Fruit fly (Drosophila melanogaster): Measurements from ENCODE around the gene CG17298.
A peak's percentile ranks its signal among the peaks of the same experiment; 100 is the strongest.

CG17298 gene

dm6 chr3R:21273427-21274038 lies 9.5 kb upstream of the CG17298 start, which contains the start of gene CG3308 (continued):
- TF ChIP-seq chif (GFP tag; optimal IDR thresholded peaks at IDR 0.05): no peak
- TF ChIP-seq inv (GFP tag; IDR thresholded peaks at IDR 0.05; ENCODE audit: partially characterized antibody): peak; percentile 70
- TF ChIP-seq rib (GFP tag; IDR thresholded peaks at IDR 0.05): no peak
- TF ChIP-seq CG7786 (GFP tag; optimal IDR thresholded peaks at IDR 0.05): peak; percentile 2
- TF ChIP-seq Six4 (GFP tag; optimal IDR thresholded peaks at IDR 0.05): no peak
- no peak for TF ChIP-seq CG12299 (tag; optimal IDR thresholded peaks at IDR 0.05)
- TF ChIP-seq Elba2 (GFP tag; optimal IDR thresholded peaks at IDR 0.05): no peak
- peak; percentile 78 for TF ChIP-seq sob (GFP tag; IDR thresholded peaks at IDR 0.05)
- peak; percentile 81 for TF ChIP-seq tna (GFP tag; IDR thresholded peaks at IDR 0.05; ENCODE audit: partially characterized antibody)
- TF ChIP-seq CG12659 (GFP tag; optimal IDR thresholded peaks at IDR 0.05): peak; percentile 47
- TF ChIP-seq Sry-δ (GFP tag; optimal IDR thresholded peaks at IDR 0.05): peak; percentile 87
- TF ChIP-seq sd (tag; optimal IDR thresholded peaks at IDR 0.05): peak; percentile 26
- peak; percentile 50 for TF ChIP-seq HLH54F (GFP tag; optimal IDR thresholded peaks at IDR 0.05)
- peak; percentile 66 for TF ChIP-seq CG17186 (GFP tag; optimal IDR thresholded peaks at IDR 0.05)
- no peak for TF ChIP-seq CG1529 (GFP tag; optimal IDR thresholded peaks at IDR 0.05)
- TF ChIP-seq pros (GFP tag; optimal IDR thresholded peaks at IDR 0.05): no peak
- TF ChIP-seq CG8388 (GFP tag; optimal IDR thresholded peaks at IDR 0.05): no peak
- no peak for TF ChIP-seq fu2 (GFP tag; optimal IDR thresholded peaks at IDR 0.05)
- TF ChIP-seq prd (optimal IDR thresholded peaks at IDR 0.05): no peak
- TF ChIP-seq prd (GFP tag; IDR thresholded peaks at IDR 0.05): 0 out of 3 replicates have a peak, but pooled peaks have one; percentile 10
- TF ChIP-seq tll (GFP tag; optimal IDR thresholded peaks at IDR 0.05): no peak
- no peak for TF ChIP-seq CG17568 (GFP tag; optimal IDR thresholded peaks at IDR 0.05)
- no peak for TF ChIP-seq GATAe (GFP tag; conservative IDR thresholded peaks at IDR 0.05)
- TF ChIP-seq CG7271 (tag; optimal IDR thresholded peaks at IDR 0.05): no peak
- TF ChIP-seq tin (GFP tag; optimal IDR thresholded peaks at IDR 0.05): peak; percentile 32
- TF ChIP-seq CG17829 (tag; optimal IDR thresholded peaks at IDR 0.05): peak; percentile 54
- TF ChIP-seq CG12104 (GFP tag; optimal IDR thresholded peaks at IDR 0.05): no peak
- TF ChIP-seq Side (GFP tag; optimal IDR thresholded peaks at IDR 0.05): no peak
- peak; percentile 78 for TF ChIP-seq Rfx (GFP tag; IDR thresholded peaks at IDR 0.05)
- TF ChIP-seq al (GFP tag; IDR thresholded peaks at IDR 0.05): 0 out of 2 replicates have a peak, but pooled peaks have one; percentile 9
- no peak for TF ChIP-seq CG9437 (GFP tag; optimal IDR thresholded peaks at IDR 0.05)
- no peak for TF ChIP-seq CG17912 (GFP tag; optimal IDR thresholded peaks at IDR 0.05)
- no peak for TF ChIP-seq CG9727 (GFP tag; optimal IDR thresholded peaks at IDR 0.05)
- TF ChIP-seq Dfd (GFP tag; optimal IDR thresholded peaks at IDR 0.05): no peak
- TF ChIP-seq Opbp (GFP tag; IDR thresholded peaks at IDR 0.05; ENCODE audit: partially characterized antibody): peak; percentile 89
- no peak for TF ChIP-seq CG1233 (GFP tag; optimal IDR thresholded peaks at IDR 0.05)
- no peak for TF ChIP-seq Lim3 (GFP tag; IDR thresholded peaks at IDR 0.05)
- TF ChIP-seq Sin3A (optimal IDR thresholded peaks at IDR 0.05): peak; percentile 33
- no peak for TF ChIP-seq btn (GFP tag; optimal IDR thresholded peaks at IDR 0.05)
- peak; percentile 79 for TF ChIP-seq CG42726 (GFP tag; IDR thresholded peaks at IDR 0.05; ENCODE audit: partially characterized antibody)
- TF ChIP-seq cato (GFP tag; optimal IDR thresholded peaks at IDR 0.05; ENCODE audit: borderline replicate concordance): no peak
- no peak for TF ChIP-seq hkb (optimal IDR thresholded peaks at IDR 0.05)
- peak; percentile 27; the same call in 1 of the 2 replicates for TF ChIP-seq hkb (GFP tag; IDR thresholded peaks at IDR 0.05)
- peak; percentile 60 for TF ChIP-seq Hmr (GFP tag; optimal IDR thresholded peaks at IDR 0.05)
- TF ChIP-seq Fer2 (tag; optimal IDR thresholded peaks at IDR 0.05): no peak
- no peak for TF ChIP-seq CG30431 (GFP tag; optimal IDR thresholded peaks at IDR 0.05)
- peak; percentile 88 for TF ChIP-seq Med (GFP tag)
- TF ChIP-seq mam (GFP tag; optimal IDR thresholded peaks at IDR 0.05): peak; percentile 64
- no peak for TF ChIP-seq sisA (GFP tag; IDR thresholded peaks at IDR 0.05)
- no peak for TF ChIP-seq CG10431 (GFP tag; optimal IDR thresholded peaks at IDR 0.05)
- peak; percentile 19; the same call in 1 of the 2 replicates for TF ChIP-seq CG6272 (GFP tag; IDR thresholded peaks at IDR 0.05)

Measured in whole organism, embryonic.